Worm (Caenorhabditis elegans) whole organism, young adult: ENCODE results near the gene swt-5.

Experiments
- egl-18 ChIP-seq: fragments of 200-800 bp; sonication (Bioruptor generic); IDR thresholded peaks from 2 replicates; pipeline ENCODE4 v1.3.6; 2022; ENCODE audit warnings: missing genetic modification reagents, missing genetic modification characterization, missing compliant biosample characterization
- lag-1 ChIP-seq: fragments of 200-800 bp; sonication (Bioruptor generic); IDR thresholded peaks from 2 replicates; pipeline ENCODE4 v1.3.6; 2022; ENCODE audit warnings: missing genetic modification reagents, missing genetic modification characterization, missing compliant biosample characterization
- snpc-4 ChIP-seq, 5 experiments: fragments of 150-350 bp in 1 of 5; sonication (generic microtip) in 4 of 5; optimal IDR thresholded peaks; 2 replicates each; lab custom pipeline; 2014 to 2018; ENCODE audit warnings: missing genetic modification characterization in 5 of 5, missing biosample characterization in 3 of 5, antibody characterized with exemption in 2 of 5, mild to moderate bottlenecking in 2 of 5, missing compliant biosample characterization in 2 of 5, missing genotype in 2 of 5, moderate library complexity in 2 of 5, missing genetic modification reagents in 1 of 5
- unc-62 ChIP-seq: fragments of 150-350 bp; optimal IDR thresholded peaks from 2 replicates; lab custom pipeline; 2014; ENCODE audit warnings: missing biosample characterization, missing genetic modification reagents, missing genetic modification characterization
- ztf-28 ChIP-seq: fragments of 200-800 bp; sonication (Bioruptor generic); IDR thresholded peaks from 2 replicates; pipeline ENCODE4 v1.3.6; 2022; ENCODE audit warnings: missing genetic modification reagents, missing genetic modification characterization, missing compliant biosample characterization

DNA sequence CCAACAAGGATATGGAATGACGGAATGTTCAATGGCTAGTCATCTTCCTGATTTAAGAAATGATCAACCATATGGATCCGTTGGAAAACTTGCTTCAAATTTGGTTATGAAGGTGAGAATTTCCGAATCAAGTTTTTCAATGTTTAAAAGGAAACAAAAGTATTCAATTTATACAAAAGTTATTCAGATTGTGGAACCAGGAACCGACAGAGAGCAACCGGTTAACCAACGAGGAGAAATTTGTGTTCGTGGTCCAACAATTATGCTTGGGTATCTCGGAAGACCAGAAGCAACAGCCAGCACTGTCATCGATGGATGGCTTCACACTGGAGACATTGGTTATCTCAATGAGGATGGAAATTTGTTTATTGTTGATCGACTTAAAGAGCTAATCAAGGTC lies 8.4 kb downstream of the swt-5 start:
- TF ChIP-seq snpc-4 (GFP tag; optimal IDR thresholded peaks at IDR 0.05; lab: Kevin White, UChicago) (no peak), snpc-4 (tag; optimal IDR thresholded peaks at IDR 0.05; lab: Kevin White, UChicago) (no peak), lag-1 (GFP tag; lab: Robert Waterston, UW) (no peak), unc-62 (GFP tag; lab: Kevin White, UChicago) (no peak), ztf-28 (GFP tag; lab: Robert Waterston, UW) (no peak), egl-18 (GFP tag; lab: Robert Waterston, UW) (no peak)
